Worm (Caenorhabditis elegans) whole organism, L3 larva: ENCODE data around the gene umps-1.

Source experiments
- ama-1 ChIP-seq: fragments of 150-350 bp; optimal IDR thresholded peaks from 2 replicates; lab custom pipeline; 2018
- mml-1 ChIP-seq: fragments of 150-350 bp; sonication (generic microtip); optimal IDR thresholded peaks from 3 replicates; lab custom pipeline; 2014; ENCODE audit warnings: missing biosample characterization, missing genetic modification characterization
- nhr-12 ChIP-seq: fragments of 150-350 bp; optimal IDR thresholded peaks from 2 replicates; lab custom pipeline; 2014; ENCODE audit warnings: missing biosample characterization, missing genetic modification characterization
- nhr-28 ChIP-seq: fragments of 150-350 bp; optimal IDR thresholded peaks from 2 replicates; lab custom pipeline; 2014; ENCODE audit warnings: missing biosample characterization, missing genetic modification characterization
- nhr-76 ChIP-seq: fragments of 150-350 bp; sonication (generic microtip); optimal IDR thresholded peaks from 5 replicates; lab custom pipeline; 2014; ENCODE audit warnings: missing biosample characterization, missing genetic modification characterization
- tbx-2 ChIP-seq: sonication (generic microtip); optimal IDR thresholded peaks from 2 replicates; lab custom pipeline; 2016; ENCODE audit warnings: mild to moderate bottlenecking, missing genetic modification characterization, missing compliant biosample characterization
- zag-1 ChIP-seq: fragments of 150-350 bp; optimal IDR thresholded peaks from 2 replicates; lab custom pipeline; 2014; ENCODE audit warnings: missing biosample characterization, missing genetic modification characterization
- ztf-11 ChIP-seq: fragments of 150-350 bp; optimal IDR thresholded peaks from 2 replicates; lab custom pipeline; 2014; ENCODE audit warnings: missing biosample characterization, missing genetic modification characterization
- ztf-4 ChIP-seq: fragments of 150-350 bp; optimal IDR thresholded peaks from 2 replicates; lab custom pipeline; 2014; ENCODE audit warnings: missing biosample characterization, missing genetic modification characterization

- TF ChIP-seq nhr-12 (tag; lab: Kevin White, UChicago) (no peak), ztf-11 (no peak), nhr-76 (no peak), ztf-4 (tag; lab: Kevin White, UChicago) (no peak), mml-1 (no peak), ama-1 (lab: Kevin White, UChicago) (no peak), zag-1 (tag; lab: Kevin White, UChicago) (no peak), nhr-28 (tag; lab: Kevin White, UChicago) (no peak), tbx-2 (tag; lab: Kevin White, UChicago) (no peak)
Measured at ce11 chrIII:10351595-10352207, 5.7 kb downstream of the umps-1 start, which contains the start of gene T07C4.3.
